Worm (Caenorhabditis elegans) whole organism, L1 larva: Measurements from ENCODE around the gene F46B6.6.

Experiments used
- aha-1 ChIP-seq: fragments of 150-350 bp; optimal IDR thresholded peaks from 2 replicates; lab custom pipeline; 2014; ENCODE audit warnings: missing biosample characterization, missing genetic modification characterization
- ceh-82 ChIP-seq, 3 experiments: fragments of 150-350 bp in 1 of 3; sonication (generic microtip) in 2 of 3; optimal IDR thresholded peaks; 2 replicates each; lab custom pipeline; 2014 to 2017; ENCODE audit warnings: missing biosample characterization in 3 of 3, missing genetic modification characterization in 3 of 3
- fos-1 ChIP-seq: fragments of 150-350 bp; optimal IDR thresholded peaks from 2 replicates; lab custom pipeline; 2014; ENCODE audit warnings: missing biosample characterization, missing genetic modification characterization
- hlh-4 ChIP-seq: sonication (generic microtip); optimal IDR thresholded peaks from 2 replicates; lab custom pipeline; 2016; ENCODE audit warnings: mild to moderate bottlenecking, missing genetic modification characterization, missing compliant biosample characterization
- lin-39 ChIP-seq: fragments of 150-350 bp; optimal IDR thresholded peaks from 2 replicates; lab custom pipeline; 2014; ENCODE audit warnings: missing biosample characterization, missing genetic modification reagents, missing genetic modification characterization
- nhr-90 ChIP-seq: sonication (generic microtip); optimal IDR thresholded peaks from 2 replicates; lab custom pipeline; 2016; ENCODE audit warnings: mild to moderate bottlenecking, missing genetic modification characterization, missing compliant biosample characterization; ENCODE audit not compliant: poor library complexity
- pqm-1 ChIP-seq: sonication (generic microtip); optimal IDR thresholded peaks from 3 replicates; lab custom pipeline; 2017; ENCODE audit warnings: missing biosample characterization, missing genetic modification characterization
- snpc-4 ChIP-seq: fragments of 150-350 bp; optimal IDR thresholded peaks from 2 replicates; lab custom pipeline; 2014; ENCODE audit warnings: missing biosample characterization, missing genetic modification characterization
- ztf-11 ChIP-seq, 2 experiments: sonication (generic microtip); optimal IDR thresholded peaks; 2 replicates each; lab custom pipeline; 2016 to 2017; ENCODE audit warnings: missing genetic modification characterization in 2 of 2, missing biosample characterization in 1 of 2, missing compliant biosample characterization in 1 of 2

DNA sequence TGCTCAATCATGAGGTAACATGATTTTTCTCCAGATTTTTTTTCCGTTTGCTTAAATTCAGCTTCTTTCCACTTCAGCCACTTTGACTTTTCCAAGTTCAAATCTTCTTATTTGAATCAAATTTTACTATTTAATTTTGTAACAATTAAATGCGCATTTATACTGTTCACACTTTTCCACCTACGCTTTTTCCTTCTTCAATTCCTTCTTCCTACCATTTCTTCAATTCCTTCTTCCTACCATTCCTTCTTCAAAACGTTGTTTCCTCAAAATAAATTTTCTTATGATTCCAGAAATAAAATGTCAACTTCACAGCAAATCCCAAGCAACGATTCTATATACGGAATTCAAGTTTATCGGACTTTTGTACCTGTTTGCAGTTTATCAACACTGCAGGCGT is 29.7 kb upstream of the F46B6.6 start, which contains the start of gene sru-31:
- TF ChIP-seq ceh-82 (tag; optimal IDR thresholded peaks at IDR 0.05; lab: Kevin White, UChicago), result no peak
- no peak for TF ChIP-seq lin-39 (tag; lab: Kevin White, UChicago)
- no peak for TF ChIP-seq aha-1 (tag; lab: Kevin White, UChicago)
- TF ChIP-seq ztf-11 (tag; optimal IDR thresholded peaks at IDR 0.05; lab: Kevin White, UChicago), result no peak
- TF ChIP-seq hlh-4 (tag; lab: Kevin White, UChicago), result no peak
- no peak for TF ChIP-seq fos-1
- TF ChIP-seq pqm-1 (tag; lab: Kevin White, UChicago), result no peak
- TF ChIP-seq snpc-4, result no peak
- no peak for TF ChIP-seq nhr-90 (tag; lab: Kevin White, UChicago)
